Worm (Caenorhabditis elegans) whole organism, young adult: Measurements from ENCODE around the gene srsx-10.

Experiments
- F49E8.2 ChIP-seq: sonication (generic microtip); optimal IDR thresholded peaks from 3 replicates; lab custom pipeline; 2017; ENCODE audit warnings: missing genetic modification characterization, mild to moderate bottlenecking, missing compliant biosample characterization, antibody characterized with exemption, moderate library complexity; ENCODE audit not compliant: insufficient read depth
- attf-6 ChIP-seq: fragments of 200-800 bp; sonication (Bioruptor generic); IDR thresholded peaks from 2 replicates; pipeline ENCODE4 v1.3.6; 2022; ENCODE audit warnings: missing genetic modification reagents, missing genetic modification characterization, missing compliant biosample characterization
- die-1 ChIP-seq: sonication (generic microtip); optimal IDR thresholded peaks from 2 replicates; lab custom pipeline; 2016; ENCODE audit warnings: missing genotype, mild to moderate bottlenecking, missing genetic modification characterization, missing compliant biosample characterization
- ets-4 ChIP-seq: fragments of 200-800 bp; sonication (Bioruptor generic); optimal IDR thresholded peaks from 2 replicates; lab custom pipeline; 2018; ENCODE audit warnings: mild to moderate bottlenecking, missing genetic modification characterization, missing compliant biosample characterization
- hmg-20 ChIP-seq: fragments of 200-800 bp; sonication (Bioruptor generic); IDR thresholded peaks from 2 replicates; pipeline ENCODE4 v1.3.6; 2022; ENCODE audit warnings: missing genetic modification reagents, missing genetic modification characterization, missing compliant biosample characterization
- snpc-1.3 ChIP-seq: sonication (generic microtip); optimal IDR thresholded peaks from 2 replicates; lab custom pipeline; 2017; ENCODE audit warnings: missing genetic modification characterization, mild to moderate bottlenecking, missing compliant biosample characterization, antibody characterized with exemption, moderate library complexity, missing genotype, missing genetic modification reagents; ENCODE audit not compliant: insufficient read depth
- snpc-4 ChIP-seq, 5 experiments: fragments of 150-350 bp in 1 of 5; sonication (generic microtip) in 4 of 5; optimal IDR thresholded peaks; 2 replicates each; lab custom pipeline; 2014 to 2018; ENCODE audit warnings: missing genetic modification characterization in 5 of 5, missing biosample characterization in 3 of 5, antibody characterized with exemption in 2 of 5, mild to moderate bottlenecking in 2 of 5, missing compliant biosample characterization in 2 of 5, missing genotype in 2 of 5, moderate library complexity in 2 of 5, missing genetic modification reagents in 1 of 5

ce11 chrV:4987097-4987496 is 12.5 kb upstream of the srsx-10 start, which contains the start of gene ncx-8:
- TF ChIP-seq ets-4 (GFP tag; lab: Kevin White, UChicago), result no peak
- no peak for TF ChIP-seq F49E8.2 (tag; lab: Kevin White, UChicago)
- TF ChIP-seq snpc-1.3 (tag; lab: Kevin White, UChicago), result no peak
- TF ChIP-seq hmg-20 (GFP tag; lab: Robert Waterston, UW), result no peak
- TF ChIP-seq attf-6 (GFP tag; lab: Robert Waterston, UW), result no peak
- no peak for TF ChIP-seq snpc-4 (GFP tag; optimal IDR thresholded peaks at IDR 0.05; lab: Kevin White, UChicago)
- TF ChIP-seq snpc-4 (tag; optimal IDR thresholded peaks at IDR 0.05; lab: Kevin White, UChicago), result no peak
- TF ChIP-seq die-1 (tag; lab: Kevin White, UChicago), result no peak
